Worm (Caenorhabditis elegans) whole organism, late embryonic: ENCODE measurements around the gene Y56A3A.28.
A peak's percentile ranks its signal among the peaks of the same experiment; 100 is the strongest.

Experiments
- C08G9.2 ChIP-seq: sonication (generic microtip); optimal IDR thresholded peaks from 2 replicates; lab custom pipeline; 2016; ENCODE audit warnings: mild to moderate bottlenecking, missing genetic modification characterization, moderate library complexity, missing compliant biosample characterization
- C38D4.7 ChIP-seq: fragments of 200-800 bp; sonication (Bioruptor generic); optimal IDR thresholded peaks from 2 replicates; lab custom pipeline; 2018; ENCODE audit warnings: mild to moderate bottlenecking, missing genetic modification characterization, moderate library complexity, missing compliant biosample characterization
- F13H6.1 ChIP-seq: sonication (generic microtip); optimal IDR thresholded peaks from 2 replicates; lab custom pipeline; 2016; ENCODE audit warnings: missing genetic modification characterization, missing compliant biosample characterization
- K02D7.2 ChIP-seq: sonication (generic microtip); optimal IDR thresholded peaks from 2 replicates; lab custom pipeline; 2017; ENCODE audit warnings: mild to moderate bottlenecking, missing genetic modification characterization, missing compliant biosample characterization
- ahr-1 ChIP-seq: sonication (generic microtip); optimal IDR thresholded peaks from 2 replicates; lab custom pipeline; 2016; ENCODE audit warnings: missing genetic modification characterization, missing compliant biosample characterization
- ama-1 ChIP-seq: fragments of 150-350 bp; optimal IDR thresholded peaks from 2 replicates; lab custom pipeline; 2014
- ceh-14 ChIP-seq: sonication (generic microtip); optimal IDR thresholded peaks from 2 replicates; lab custom pipeline; 2016; ENCODE audit warnings: missing genotype, missing genetic modification characterization, missing compliant biosample characterization
- ceh-2 ChIP-seq: sonication (generic microtip); optimal IDR thresholded peaks from 2 replicates; lab custom pipeline; 2016; ENCODE audit warnings: missing genotype, missing genetic modification characterization, missing compliant biosample characterization
- ceh-22 ChIP-seq: sonication (generic microtip); optimal IDR thresholded peaks from 2 replicates; lab custom pipeline; 2017; ENCODE audit warnings: missing biosample characterization, missing genetic modification characterization
- ceh-30 ChIP-seq: fragments of 150-350 bp; optimal IDR thresholded peaks from 2 replicates; lab custom pipeline; 2014; ENCODE audit warnings: missing biosample characterization, missing genetic modification characterization
- ceh-31 ChIP-seq: sonication (generic microtip); optimal IDR thresholded peaks from 2 replicates; lab custom pipeline; 2016; ENCODE audit warnings: missing genetic modification characterization, missing compliant biosample characterization
- ceh-45 ChIP-seq: fragments of 200-800 bp; sonication (Bioruptor generic); IDR thresholded peaks from 2 replicates; pipeline ENCODE4 v1.3.6; 2022; ENCODE audit warnings: missing genetic modification reagents, missing genetic modification characterization, missing compliant biosample characterization
- ceh-48 ChIP-seq: sonication (generic microtip); optimal IDR thresholded peaks from 2 replicates; lab custom pipeline; 2016; ENCODE audit warnings: missing genetic modification characterization, inconsistent platforms, missing compliant biosample characterization
- ceh-6 ChIP-seq: fragments of 200-800 bp; sonication (Bioruptor generic); optimal IDR thresholded peaks from 2 replicates; lab custom pipeline; 2018; ENCODE audit warnings: mild to moderate bottlenecking, missing genetic modification characterization, missing compliant biosample characterization
- che-1 ChIP-seq: sonication (generic microtip); optimal IDR thresholded peaks from 2 replicates; lab custom pipeline; 2016; ENCODE audit warnings: mild to moderate bottlenecking, missing genetic modification characterization, missing compliant biosample characterization
- dmd-4 ChIP-seq: sonication (generic microtip); optimal IDR thresholded peaks from 2 replicates; lab custom pipeline; 2016; ENCODE audit warnings: borderline replicate concordance, missing genetic modification characterization, missing compliant biosample characterization
- dve-1 ChIP-seq: sonication (generic microtip); optimal IDR thresholded peaks from 2 replicates; lab custom pipeline; 2017; ENCODE audit warnings: antibody characterized with exemption, mild to moderate bottlenecking, missing genetic modification characterization, missing compliant biosample characterization
- elt-2 ChIP-seq: sonication (generic microtip); optimal IDR thresholded peaks from 2 replicates; lab custom pipeline; 2016; ENCODE audit warnings: missing genetic modification reagents, missing genetic modification characterization, missing compliant biosample characterization
- ets-4 ChIP-seq: sonication (generic microtip); optimal IDR thresholded peaks from 2 replicates; lab custom pipeline; 2016; ENCODE audit warnings: missing genetic modification characterization, missing compliant biosample characterization
- eyg-1 ChIP-seq: sonication (generic microtip); optimal IDR thresholded peaks from 2 replicates; lab custom pipeline; 2016; ENCODE audit warnings: missing genotype, missing genetic modification characterization, missing compliant biosample characterization
- fax-1 ChIP-seq: sonication (generic microtip); optimal IDR thresholded peaks from 2 replicates; lab custom pipeline; 2016; ENCODE audit warnings: missing genotype, missing genetic modification characterization, missing compliant biosample characterization
- fkh-10 ChIP-seq: fragments of 150-350 bp; optimal IDR thresholded peaks from 2 replicates; lab custom pipeline; 2014; ENCODE audit warnings: missing biosample characterization, missing genetic modification reagents, missing genetic modification characterization
- fkh-6 ChIP-seq: sonication (generic microtip); optimal IDR thresholded peaks from 2 replicates; lab custom pipeline; 2016; ENCODE audit warnings: missing genetic modification characterization, missing compliant biosample characterization
- gmeb-2 ChIP-seq: sonication (generic microtip); optimal IDR thresholded peaks from 2 replicates; lab custom pipeline; 2016; ENCODE audit warnings: missing genetic modification characterization, inconsistent platforms, missing compliant biosample characterization
- hlh-30 ChIP-seq: sonication (generic microtip); optimal IDR thresholded peaks from 2 replicates; lab custom pipeline; 2017; ENCODE audit warnings: antibody characterized with exemption, missing genetic modification characterization, missing compliant biosample characterization; ENCODE audit not compliant: insufficient read depth
- hlh-8 ChIP-seq: sonication (generic microtip); optimal IDR thresholded peaks from 2 replicates; lab custom pipeline; 2016; ENCODE audit warnings: missing genotype, missing genetic modification characterization, missing compliant biosample characterization
- lim-6 ChIP-seq: sonication (generic microtip); optimal IDR thresholded peaks from 2 replicates; lab custom pipeline; 2016; ENCODE audit warnings: missing genetic modification characterization, missing compliant biosample characterization
- lin-11 ChIP-seq: fragments of 200-800 bp; sonication (Bioruptor generic); optimal IDR thresholded peaks from 2 replicates; lab custom pipeline; 2018; ENCODE audit warnings: mild to moderate bottlenecking, missing genetic modification characterization, missing compliant biosample characterization
- madf-2 ChIP-seq: sonication (generic microtip); optimal IDR thresholded peaks from 2 replicates; lab custom pipeline; 2017; ENCODE audit warnings: missing genetic modification characterization, missing compliant biosample characterization
- mec-3 ChIP-seq: sonication (generic microtip); optimal IDR thresholded peaks from 2 replicates; lab custom pipeline; 2016; ENCODE audit warnings: borderline replicate concordance, missing genetic modification characterization, missing compliant biosample characterization
- nhr-11 ChIP-seq: fragments of 150-350 bp; optimal IDR thresholded peaks from 2 replicates; lab custom pipeline; 2014; ENCODE audit warnings: missing biosample characterization, missing genetic modification characterization
- odd-2 ChIP-seq: sonication (generic microtip); optimal IDR thresholded peaks from 2 replicates; lab custom pipeline; 2017; ENCODE audit warnings: antibody characterized with exemption, mild to moderate bottlenecking, missing genetic modification characterization, missing compliant biosample characterization
- pag-3 ChIP-seq: sonication (generic microtip); optimal IDR thresholded peaks from 2 replicates; lab custom pipeline; 2016; ENCODE audit warnings: missing compliant biosample characterization, missing genetic modification characterization, borderline replicate concordance
- pat-9 ChIP-seq: fragments of 200-800 bp; sonication (Bioruptor generic); optimal IDR thresholded peaks from 2 replicates; lab custom pipeline; 2018; ENCODE audit warnings: mild to moderate bottlenecking, missing genetic modification characterization, moderate library complexity, missing compliant biosample characterization
- pax-1 ChIP-seq: fragments of 150-350 bp; optimal IDR thresholded peaks from 2 replicates; lab custom pipeline; 2014; ENCODE audit warnings: missing biosample characterization, missing genetic modification characterization
- pha-2 ChIP-seq: sonication (generic microtip); optimal IDR thresholded peaks from 2 replicates; lab custom pipeline; 2017; ENCODE audit warnings: mild to moderate bottlenecking, missing genetic modification characterization, missing compliant biosample characterization
- pha-4 ChIP-seq: fragments of 150-350 bp; optimal IDR thresholded peaks from 2 replicates; lab custom pipeline; 2018; ENCODE audit warnings: missing biosample characterization, missing genetic modification reagents, missing genetic modification characterization
- pros-1 ChIP-seq: fragments of 150-350 bp; optimal IDR thresholded peaks from 2 replicates; lab custom pipeline; 2014; ENCODE audit warnings: missing biosample characterization, missing genetic modification reagents, missing genetic modification characterization
- ref-2 ChIP-seq: sonication (generic microtip); optimal IDR thresholded peaks from 2 replicates; lab custom pipeline; 2016; ENCODE audit warnings: missing genetic modification characterization, missing compliant biosample characterization
- sox-2 ChIP-seq: fragments of 200-800 bp; sonication (Bioruptor generic); IDR thresholded peaks from 2 replicates; pipeline ENCODE4 v1.3.6; 2022; ENCODE audit warnings: missing genetic modification reagents, missing genetic modification characterization, missing compliant biosample characterization
- sox-4 ChIP-seq: sonication (generic microtip); optimal IDR thresholded peaks from 2 replicates; lab custom pipeline; 2017; ENCODE audit warnings: mild to moderate bottlenecking, missing genetic modification characterization, inconsistent platforms, missing compliant biosample characterization
- tbx-2 ChIP-seq: sonication (generic microtip); optimal IDR thresholded peaks from 2 replicates; lab custom pipeline; 2016; ENCODE audit warnings: missing genetic modification characterization, missing compliant biosample characterization
- tbx-7 ChIP-seq: sonication (generic microtip); optimal IDR thresholded peaks from 2 replicates; lab custom pipeline; 2016; ENCODE audit warnings: missing genotype, missing genetic modification characterization, missing compliant biosample characterization
- unc-3 ChIP-seq, 2 experiments: fragments of 200-800 bp in 1 of 2; sonication (Bioruptor generic) in 1 of 2; sonication (generic microtip) in 1 of 2; conservative IDR thresholded peaks in 1 of 2; optimal IDR thresholded peaks in 1 of 2; 2 replicates each; pipeline versions ENCODE4 v1.3.6 to Lab custom; 2016 to 2022; ENCODE audit warnings: missing compliant biosample characterization in 2 of 2, missing genetic modification characterization in 2 of 2, missing genetic modification reagents in 1 of 2
- unc-42 ChIP-seq: sonication (generic microtip); optimal IDR thresholded peaks from 2 replicates; lab custom pipeline; 2016; ENCODE audit warnings: missing genotype, missing genetic modification characterization, missing compliant biosample characterization
- unc-55 ChIP-seq: sonication (generic microtip); optimal IDR thresholded peaks from 2 replicates; lab custom pipeline; 2017; ENCODE audit warnings: missing biosample characterization, missing genetic modification reagents, missing genetic modification characterization
- unc-86 ChIP-seq: sonication (generic microtip); optimal IDR thresholded peaks from 2 replicates; lab custom pipeline; 2016; ENCODE audit warnings: missing genetic modification characterization, missing compliant biosample characterization
- zip-5 ChIP-seq: sonication (generic microtip); optimal IDR thresholded peaks from 2 replicates; lab custom pipeline; 2016; ENCODE audit warnings: missing genetic modification characterization, missing compliant biosample characterization
- ztf-16 ChIP-seq: sonication (generic microtip); optimal IDR thresholded peaks from 2 replicates; lab custom pipeline; 2017; ENCODE audit warnings: missing genetic modification characterization, missing compliant biosample characterization

Y56A3A.28 gene

ce11 chrIII:11935948-11936280 is 35.3 kb downstream of the Y56A3A.28 start:
- peak; percentile 49 for TF ChIP-seq K02D7.2 (tag; lab: Kevin White, UChicago)
- peak; percentile 0 for TF ChIP-seq ceh-2
- TF ChIP-seq tbx-2 (tag; lab: Kevin White, UChicago), result no peak
- TF ChIP-seq ceh-14 (tag; lab: Kevin White, UChicago), result peak; percentile 51
- peak; percentile 14 for TF ChIP-seq unc-42 (tag; lab: Kevin White, UChicago)
- no peak for TF ChIP-seq dmd-4
- TF ChIP-seq mec-3, result peak; percentile 36
- TF ChIP-seq pax-1 (tag; lab: Kevin White, UChicago), result no peak
- TF ChIP-seq zip-5, result no peak
- TF ChIP-seq pat-9 (tag; lab: Kevin White, UChicago), result peak; percentile 17
- TF ChIP-seq che-1 (tag; lab: Kevin White, UChicago), result peak; percentile 41
- no peak for TF ChIP-seq lim-6 (tag; lab: Kevin White, UChicago)
- TF ChIP-seq gmeb-2 (tag; lab: Kevin White, UChicago), result peak; percentile 21
- no peak for TF ChIP-seq ahr-1 (tag; lab: Kevin White, UChicago)
- TF ChIP-seq ceh-48 (tag; lab: Kevin White, UChicago), result no peak
- TF ChIP-seq ceh-30, result no peak
- no peak for TF ChIP-seq sox-2 (GFP tag; lab: Robert Waterston, UW)
- peak; percentile 24 for TF ChIP-seq ceh-31 (tag; lab: Kevin White, UChicago)

DNA sequence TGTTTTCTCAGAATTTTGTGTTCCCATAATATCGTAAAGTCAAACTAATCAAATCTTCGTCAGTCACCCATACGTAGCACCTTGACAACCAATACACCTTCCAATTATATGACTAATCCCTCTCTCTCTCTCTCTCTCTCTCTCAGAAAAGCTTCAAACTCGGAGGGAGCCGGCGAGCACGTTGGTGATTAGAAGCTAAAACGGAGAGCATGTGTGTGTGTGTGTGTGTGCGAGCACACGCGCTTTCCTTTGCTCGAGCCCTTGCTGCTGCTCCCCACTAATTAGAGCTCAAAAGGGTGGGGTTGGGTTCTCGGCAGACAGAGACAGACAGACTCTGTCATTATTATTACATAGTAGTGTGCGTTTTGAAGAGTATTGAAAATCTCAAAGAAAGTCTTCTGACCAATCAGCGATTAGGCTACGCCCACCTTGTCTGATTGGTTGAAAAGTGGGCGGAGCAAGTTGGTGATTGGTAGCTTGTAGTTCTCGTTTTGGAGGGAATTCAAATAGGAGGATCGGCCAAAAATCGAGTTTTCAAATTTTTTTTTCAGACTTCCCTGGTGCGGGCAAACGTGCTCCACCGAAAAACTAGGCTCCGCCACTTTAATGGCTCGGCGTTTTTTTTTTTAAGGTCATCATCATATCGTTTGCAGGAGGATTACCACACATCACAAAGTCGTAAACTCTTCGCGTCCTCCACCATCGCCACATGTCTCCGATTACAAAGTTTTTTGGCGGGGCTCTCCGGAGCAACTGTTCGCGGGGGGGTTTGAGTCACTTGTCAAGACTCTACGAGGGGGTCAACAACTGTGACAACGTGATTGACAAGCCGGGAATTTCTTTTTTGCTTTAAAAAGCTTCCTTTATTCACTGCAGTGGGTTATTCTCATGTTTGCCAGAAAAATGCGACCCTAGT is 35.9 kb downstream of the Y56A3A.28 start:
- TF ChIP-seq C08G9.2 (tag; lab: Kevin White, UChicago) (no peak), che-1 (tag; lab: Kevin White, UChicago) (no peak), pha-4 (tag; lab: Kevin White, UChicago) (no peak), hlh-8 (tag; lab: Kevin White, UChicago) (no peak), elt-2 (tag; lab: Kevin White, UChicago) (peak; percentile 3), pha-2 (tag; lab: Kevin White, UChicago) (no peak), pag-3 (tag; lab: Kevin White, UChicago) (no peak), fkh-6 (tag; lab: Kevin White, UChicago) (no peak), ceh-6 (no peak), ref-2 (no peak), dve-1 (no peak), ceh-45 (GFP tag; lab: Robert Waterston, UW) (no peak), K02D7.2 (tag; lab: Kevin White, UChicago) (peak; percentile 31), fkh-10 (no peak), hlh-30 (tag; lab: Kevin White, UChicago) (no peak), fax-1 (tag; lab: Kevin White, UChicago) (no peak), F13H6.1 (tag; lab: Kevin White, UChicago) (no peak), madf-2 (tag; lab: Kevin White, UChicago) (no peak), unc-3 (GFP tag; conservative IDR thresholded peaks at IDR 0.05; lab: Robert Waterston, UW) (no peak), unc-3 (tag; optimal IDR thresholded peaks at IDR 0.05; lab: Kevin White, UChicago) (no peak), ztf-16 (no peak), gmeb-2 (tag; lab: Kevin White, UChicago) (no peak), sox-2 (GFP tag; lab: Robert Waterston, UW) (no peak), ceh-31 (tag; lab: Kevin White, UChicago) (no peak), eyg-1 (tag; lab: Kevin White, UChicago) (no peak), odd-2 (no peak), nhr-11 (no peak), zip-5 (no peak), C38D4.7 (GFP tag; lab: Kevin White, UChicago) (no peak), sox-4 (tag; lab: Kevin White, UChicago) (peak; percentile 12), ets-4 (tag; lab: Kevin White, UChicago) (no peak), unc-86 (no peak), tbx-2 (tag; lab: Kevin White, UChicago) (no peak), ceh-22 (no peak), unc-55 (peak; percentile 93), dmd-4 (no peak), lin-11 (tag; lab: Kevin White, UChicago) (no peak), pros-1 (no peak), ceh-14 (tag; lab: Kevin White, UChicago) (peak; percentile 78), ama-1 (no peak), tbx-7 (tag; lab: Kevin White, UChicago) (no peak)
